Worm (Caenorhabditis elegans): ENCODE results near the gene npp-23.

Gene npp-23

DNA sequence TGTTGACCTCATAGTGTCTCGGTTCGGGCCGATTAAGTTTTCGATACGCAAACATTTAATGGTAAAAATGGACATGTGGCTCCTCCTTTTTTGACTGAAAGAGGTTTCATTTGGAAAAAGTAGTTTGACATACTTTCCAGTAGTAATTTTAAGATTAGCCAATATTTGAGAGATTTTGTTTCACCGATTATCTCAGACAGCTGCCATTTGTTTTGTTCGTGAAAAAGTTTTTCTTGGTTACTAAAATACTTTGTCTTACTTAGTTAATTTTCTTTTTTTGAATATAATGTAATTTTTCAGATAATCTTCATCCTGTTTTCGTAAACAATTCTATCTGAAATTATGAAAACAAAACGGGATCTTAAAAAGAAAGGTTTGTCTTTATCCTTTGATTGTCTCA lies 16.7 kb upstream of the npp-23 start, which contains the start of gene C09G9.5:
TSS of gene C09G9.5 (plus strand) at position 301 of the 400 bp plus-strand sequence.
- no peak for TF ChIP-seq hlh-1 (tag; optimal IDR thresholded peaks at IDR 0.05)
- TF ChIP-seq mep-1 (tag; optimal IDR thresholded peaks at IDR 0.05), result no peak
- no peak for TF ChIP-seq lin-13 (tag; optimal IDR thresholded peaks at IDR 0.05)
- no peak for TF ChIP-seq pha-4 (tag; optimal IDR thresholded peaks at IDR 0.05)
- no peak for TF ChIP-seq tbx-8 (GFP tag; optimal IDR thresholded peaks at IDR 0.05)
- no peak for TF ChIP-seq M03D4.4 (tag; optimal IDR thresholded peaks at IDR 0.05)
- TF ChIP-seq zip-8 (tag; optimal IDR thresholded peaks at IDR 0.05), result no peak
- no peak for TF ChIP-seq elt-1 (tag; optimal IDR thresholded peaks at IDR 0.05; ENCODE audit: borderline replicate concordance, insufficient read depth)
- TF ChIP-seq mab-5 (tag; optimal IDR thresholded peaks at IDR 0.05), result no peak
- TF ChIP-seq sptf-1 (tag; optimal IDR thresholded peaks at IDR 0.05), result no peak
- no peak for TF ChIP-seq nhr-2 (tag; optimal IDR thresholded peaks at IDR 0.05)
- no peak for TF ChIP-seq bed-3 (GFP tag; optimal IDR thresholded peaks at IDR 0.05)
- TF ChIP-seq nhr-28 (tag; optimal IDR thresholded peaks at IDR 0.05), result no peak
- no peak for TF ChIP-seq unc-62 (GFP tag; optimal IDR thresholded peaks at IDR 0.05)
- TF ChIP-seq unc-39 (tag; optimal IDR thresholded peaks at IDR 0.05), result no peak

DNA sequence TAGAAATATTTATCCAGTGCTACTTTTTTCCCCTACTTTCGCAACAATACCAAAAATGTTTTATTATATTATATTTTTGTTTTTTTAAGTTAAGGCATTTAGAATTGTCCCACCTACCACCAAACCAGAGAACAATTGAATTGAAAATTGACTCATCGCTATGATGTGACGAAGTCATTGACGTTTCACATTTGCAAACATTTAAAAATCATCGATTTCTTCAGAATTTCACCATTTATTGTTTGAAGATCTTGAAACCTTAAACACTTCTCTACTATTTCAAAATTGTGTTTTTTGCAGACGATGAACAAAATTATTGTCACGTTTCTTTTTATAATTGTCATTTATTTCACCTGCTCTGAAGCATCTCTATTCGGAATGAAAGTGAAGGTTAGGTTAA lies 11.7 kb upstream of the npp-23 start, which contains the start of gene C09G9.8:
TSS of gene C09G9.8 (plus strand) at position 301 of the 400 bp plus-strand sequence.
- no peak for TF ChIP-seq zip-8 (tag; optimal IDR thresholded peaks at IDR 0.05)
- TF ChIP-seq drap-1 (GFP tag; optimal IDR thresholded peaks at IDR 0.05), result no peak
- no peak for TF ChIP-seq ces-1 (GFP tag; optimal IDR thresholded peaks at IDR 0.05)
- no peak for TF ChIP-seq elt-3 (tag; optimal IDR thresholded peaks at IDR 0.05)
- no peak for TF ChIP-seq nhr-12 (tag; optimal IDR thresholded peaks at IDR 0.05)
- no peak for TF ChIP-seq sptf-1 (tag; optimal IDR thresholded peaks at IDR 0.05)
- TF ChIP-seq nhr-2 (tag; optimal IDR thresholded peaks at IDR 0.05), result no peak
- no peak for TF ChIP-seq hlh-1 (tag; optimal IDR thresholded peaks at IDR 0.05)
- TF ChIP-seq tbx-8 (GFP tag; optimal IDR thresholded peaks at IDR 0.05), result no peak

DNA sequence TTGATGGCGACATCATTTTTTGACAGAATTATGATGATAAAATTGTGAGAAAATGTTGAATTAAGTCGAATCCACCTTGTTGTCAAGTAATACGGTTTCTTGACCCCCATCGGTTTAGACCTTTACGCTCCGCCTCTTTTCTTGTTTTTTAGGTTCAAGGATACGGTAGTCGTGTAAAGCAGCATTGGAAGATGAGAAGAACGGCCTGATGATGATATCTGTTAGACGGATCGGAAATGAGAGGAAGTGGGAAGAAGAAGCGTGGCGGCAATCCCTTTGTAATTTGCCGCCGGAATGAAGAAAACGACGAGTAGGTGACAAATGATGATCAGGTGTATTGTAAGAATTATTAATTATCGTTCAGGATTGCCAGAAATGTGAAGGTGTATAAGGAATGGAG lies 10.3 kb upstream of the npp-23 start, which contains the start of gene npax-4:
TSS of gene npax-4 (minus strand) at position 101 of the 400 bp plus-strand sequence.
- TF ChIP-seq snpc-4 (tag; optimal IDR thresholded peaks at IDR 0.05) (no peak), M03D4.4 (tag; optimal IDR thresholded peaks at IDR 0.05) (no peak), ceh-39 (tag; optimal IDR thresholded peaks at IDR 0.05) (no peak), bed-3 (GFP tag; optimal IDR thresholded peaks at IDR 0.05) (no peak), blmp-1 (tag; optimal IDR thresholded peaks at IDR 0.05) (no peak), drap-1 (GFP tag; optimal IDR thresholded peaks at IDR 0.05) (no peak), nhr-28 (tag; optimal IDR thresholded peaks at IDR 0.05) (no peak), hlh-1 (tag; optimal IDR thresholded peaks at IDR 0.05) (no peak), ztf-11 (tag; optimal IDR thresholded peaks at IDR 0.05) (no peak), sptf-1 (tag; optimal IDR thresholded peaks at IDR 0.05) (no peak), pha-4 (tag; optimal IDR thresholded peaks at IDR 0.05) (no peak), lsy-2 (tag; optimal IDR thresholded peaks at IDR 0.05) (no peak), mls-2 (tag; optimal IDR thresholded peaks at IDR 0.05) (no peak), mab-5 (tag; optimal IDR thresholded peaks at IDR 0.05) (no peak)

- TF ChIP-seq ceh-39 (tag; optimal IDR thresholded peaks at IDR 0.05) (no peak), zip-8 (tag; optimal IDR thresholded peaks at IDR 0.05) (no peak), nhr-12 (tag; optimal IDR thresholded peaks at IDR 0.05) (no peak), nhr-237 (tag; optimal IDR thresholded peaks at IDR 0.05) (no peak), nhr-2 (tag; optimal IDR thresholded peaks at IDR 0.05) (no peak), elt-1 (tag; optimal IDR thresholded peaks at IDR 0.05; ENCODE audit: borderline replicate concordance, insufficient read depth) (no peak), ceh-83 (GFP tag; optimal IDR thresholded peaks at IDR 0.05) (no peak), nhr-28 (tag; optimal IDR thresholded peaks at IDR 0.05) (no peak), bed-3 (GFP tag; optimal IDR thresholded peaks at IDR 0.05) (no peak), ztf-11 (tag; optimal IDR thresholded peaks at IDR 0.05) (no peak), unc-62 (GFP tag; optimal IDR thresholded peaks at IDR 0.05) (no peak), sptf-1 (tag; optimal IDR thresholded peaks at IDR 0.05) (no peak), unc-120 (tag; optimal IDR thresholded peaks at IDR 0.05; ENCODE audit: poor library complexity, severe bottlenecking) (no peak), flh-1 (GFP tag; optimal IDR thresholded peaks at IDR 0.05) (no peak), lin-32 (GFP tag; optimal IDR thresholded peaks at IDR 0.05) (no peak)
Measured at ce11 chrIV:8873847-8874246, 4.4 kb upstream of the npp-23 start, which contains the start of gene hdl-2. TSS of gene hdl-2 (plus strand) at chrIV:8874147.

- no peak for TF ChIP-seq ceh-83 (GFP tag; optimal IDR thresholded peaks at IDR 0.05)
- no peak for TF ChIP-seq nhr-76 (tag; optimal IDR thresholded peaks at IDR 0.05)
- no peak for TF ChIP-seq lin-32 (GFP tag; optimal IDR thresholded peaks at IDR 0.05)
- TF ChIP-seq sem-2 (GFP tag; optimal IDR thresholded peaks at IDR 0.05), result no peak
Measured at ce11 chrIV:8872958-8873357, 3.5 kb upstream of the npp-23 start, which contains the start of gene C09G9.3. TSS of gene C09G9.3 (minus strand) at chrIV:8873058.

All from whole organism, mixed stage, embryonic.